Worm (Caenorhabditis elegans) whole organism, young adult: Measurements from ENCODE around the gene F27B3.8.

Source experiments
- B0336.3 ChIP-seq: fragments of 200-800 bp; sonication (Bioruptor generic); IDR thresholded peaks from 2 replicates; pipeline ENCODE4 v1.3.6; 2022; ENCODE audit warnings: missing genetic modification characterization, missing compliant biosample characterization
- ZK185.1 ChIP-seq: sonication (generic microtip); optimal IDR thresholded peaks from 2 replicates; lab custom pipeline; 2016; ENCODE audit warnings: mild to moderate bottlenecking, missing genetic modification characterization, missing compliant biosample characterization; ENCODE audit not compliant: poor library complexity, severe bottlenecking
- ama-1 ChIP-seq, 3 experiments: fragments of 150-350 bp in 1 of 3; sonication (generic microtip) in 2 of 3; optimal IDR thresholded peaks; 2 replicates each; lab custom pipeline; 2014 to 2018; ENCODE audit warnings: missing biosample characterization in 2 of 3, missing genetic modification characterization in 2 of 3, missing genetic modification reagents in 2 of 3
- hmg-1.2 ChIP-seq: fragments of 200-800 bp; sonication (Bioruptor generic); IDR thresholded peaks from 2 replicates; pipeline ENCODE4 v1.3.6; 2022; ENCODE audit warnings: missing genetic modification reagents, missing genetic modification characterization, missing compliant biosample characterization
- let-607 ChIP-seq, 2 experiments: fragments of 200-800 bp in 1 of 2; sonication (Bioruptor generic) in 1 of 2; sonication (generic microtip) in 1 of 2; optimal IDR thresholded peaks; 2 replicates each; lab custom pipeline; 2016 to 2018; ENCODE audit warnings: mild to moderate bottlenecking in 2 of 2, missing compliant biosample characterization in 2 of 2, missing genetic modification characterization in 2 of 2, moderate library complexity in 2 of 2, missing genotype in 1 of 2
- lin-35 ChIP-seq, 3 experiments: fragments of 150-350 bp in 2 of 3; sonication (generic microtip) in 1 of 3; optimal IDR thresholded peaks; 2 replicates each; lab custom pipeline; 2014 to 2018; ENCODE audit warnings: missing biosample characterization in 3 of 3, missing genetic modification characterization in 3 of 3, missing genetic modification reagents in 3 of 3
- nfya-2 ChIP-seq: fragments of 200-800 bp; sonication (Bioruptor generic); IDR thresholded peaks from 2 replicates; pipeline ENCODE4 v1.3.6; 2022; ENCODE audit warnings: missing genetic modification reagents, missing genetic modification characterization, missing compliant biosample characterization
- nhr-27 ChIP-seq: fragments of 200-800 bp; sonication (Bioruptor generic); optimal IDR thresholded peaks from 2 replicates; lab custom pipeline; 2018; ENCODE audit warnings: mild to moderate bottlenecking, missing genetic modification characterization, moderate library complexity, missing compliant biosample characterization
- sdz-38 ChIP-seq: sonication (generic microtip); optimal IDR thresholded peaks from 2 replicates; lab custom pipeline; 2016; ENCODE audit warnings: missing genotype, missing genetic modification characterization, missing compliant biosample characterization
- snpc-1.3 ChIP-seq: sonication (generic microtip); optimal IDR thresholded peaks from 2 replicates; lab custom pipeline; 2017; ENCODE audit warnings: missing genetic modification characterization, mild to moderate bottlenecking, missing compliant biosample characterization, antibody characterized with exemption, moderate library complexity, missing genotype, missing genetic modification reagents; ENCODE audit not compliant: insufficient read depth
- snpc-4 ChIP-seq, 5 experiments: fragments of 150-350 bp in 1 of 5; sonication (generic microtip) in 4 of 5; optimal IDR thresholded peaks; 2 replicates each; lab custom pipeline; 2014 to 2018; ENCODE audit warnings: missing genetic modification characterization in 5 of 5, missing biosample characterization in 3 of 5, antibody characterized with exemption in 2 of 5, mild to moderate bottlenecking in 2 of 5, missing compliant biosample characterization in 2 of 5, missing genotype in 2 of 5, moderate library complexity in 2 of 5, missing genetic modification reagents in 1 of 5
- unc-62 ChIP-seq: fragments of 150-350 bp; optimal IDR thresholded peaks from 2 replicates; lab custom pipeline; 2014; ENCODE audit warnings: missing biosample characterization, missing genetic modification reagents, missing genetic modification characterization
- xnd-1 ChIP-seq: sonication (generic microtip); optimal IDR thresholded peaks from 2 replicates; lab custom pipeline; 2016; ENCODE audit warnings: missing genotype, missing genetic modification reagents, missing genetic modification characterization, missing compliant biosample characterization

- TF ChIP-seq ama-1 (optimal IDR thresholded peaks at IDR 0.05; lab: Kevin White, UChicago) (no peak), ama-1 (GFP tag; optimal IDR thresholded peaks at IDR 0.05; lab: Kevin White, UChicago) (no peak), unc-62 (GFP tag; lab: Kevin White, UChicago) (no peak), let-607 (tag; optimal IDR thresholded peaks at IDR 0.05; lab: Kevin White, UChicago) (no peak), ZK185.1 (no peak), sdz-38 (tag; lab: Kevin White, UChicago) (no peak), nhr-27 (tag; lab: Kevin White, UChicago) (no peak), B0336.3 (no peak), snpc-4 (GFP tag; optimal IDR thresholded peaks at IDR 0.05; lab: Kevin White, UChicago) (no peak), snpc-4 (tag; optimal IDR thresholded peaks at IDR 0.05; lab: Kevin White, UChicago) (no peak), xnd-1 (no peak), hmg-1.2 (GFP tag; lab: Robert Waterston, UW) (no peak), nfya-2 (GFP tag; lab: Robert Waterston, UW) (no peak), snpc-1.3 (tag; lab: Kevin White, UChicago) (no peak), lin-35 (GFP tag; optimal IDR thresholded peaks at IDR 0.05; lab: Kevin White, UChicago) (no peak)
Measured at ce11 chrIII:6619952-6620351, 40.5 kb downstream of the F27B3.8 start, which contains the start of gene C13B9.2.
